Worm (Caenorhabditis elegans) whole organism, L4 larva: ENCODE results near the gene F55G1.7.
A peak's percentile ranks its signal among the peaks of the same experiment; 100 is the strongest.

Experiments used
- F10B5.3 ChIP-seq: sonication (generic microtip); optimal IDR thresholded peaks from 2 replicates; lab custom pipeline; 2016; ENCODE audit warnings: mild to moderate bottlenecking, missing genetic modification characterization, missing compliant biosample characterization
- F44E2.7 ChIP-seq: fragments of 200-800 bp; sonication (Bioruptor generic); IDR thresholded peaks from 2 replicates; pipeline ENCODE4 v2.1.2; 2022; ENCODE audit warnings: missing genetic modification characterization, missing compliant biosample characterization
- F49E8.2 ChIP-seq: sonication (generic microtip); optimal IDR thresholded peaks from 2 replicates; lab custom pipeline; 2016; ENCODE audit warnings: missing compliant biosample characterization, mild to moderate bottlenecking, missing genetic modification characterization, borderline replicate concordance
- R02D3.7 ChIP-seq: fragments of 150-350 bp; sonication (generic microtip); optimal IDR thresholded peaks from 3 replicates; lab custom pipeline; 2014; ENCODE audit warnings: missing biosample characterization, missing genetic modification characterization
- Y5F2A.4 ChIP-seq: fragments of 200-800 bp; sonication (Bioruptor generic); optimal IDR thresholded peaks from 2 replicates; lab custom pipeline; 2018; ENCODE audit warnings: mild to moderate bottlenecking, missing genetic modification characterization, missing compliant biosample characterization
- ZK546.5 ChIP-seq, 2 experiments: sonication (generic microtip); optimal IDR thresholded peaks; 2 replicates each; lab custom pipeline; 2017; ENCODE audit warnings: missing biosample characterization in 2 of 2, missing genetic modification characterization in 2 of 2
- aha-1 ChIP-seq: fragments of 150-350 bp; peaks from one replicate; lab custom pipeline; 2014; ENCODE audit warnings: missing biosample characterization, missing genetic modification characterization
- aly-2 ChIP-seq: sonication (generic microtip); optimal IDR thresholded peaks from 2 replicates; lab custom pipeline; 2018; ENCODE audit warnings: missing biosample characterization, missing genetic modification characterization
- ceh-20 ChIP-seq: fragments of 200-800 bp; sonication (Bioruptor generic); IDR thresholded peaks from 2 replicates; pipeline ENCODE4 v1.3.6; 2022; ENCODE audit warnings: missing genetic modification reagents, missing genetic modification characterization, missing compliant biosample characterization
- ceh-44 ChIP-seq: fragments of 200-800 bp; sonication (Bioruptor generic); IDR thresholded peaks from 2 replicates; pipeline ENCODE4 v1.3.6; 2022; ENCODE audit warnings: missing genetic modification reagents, missing genetic modification characterization, missing compliant biosample characterization
- ceh-62 ChIP-seq: sonication (generic microtip); optimal IDR thresholded peaks from 2 replicates; lab custom pipeline; 2017; ENCODE audit warnings: missing biosample characterization, missing genetic modification characterization
- ceh-82 ChIP-seq: sonication (generic microtip); optimal IDR thresholded peaks from 2 replicates; lab custom pipeline; 2017; ENCODE audit warnings: missing biosample characterization, missing genetic modification characterization
- ctbp-1 ChIP-seq: fragments of 200-800 bp; sonication (Bioruptor generic); IDR thresholded peaks from 2 replicates; pipeline ENCODE4 v1.3.6; 2022; ENCODE audit warnings: missing genetic modification reagents, missing genetic modification characterization, missing compliant biosample characterization
- daf-16 ChIP-seq, 3 experiments: sonication (generic microtip); optimal IDR thresholded peaks; 2 replicates each; lab custom pipeline; 2016 to 2017; ENCODE audit warnings: missing genetic modification characterization in 3 of 3, missing genetic modification reagents in 3 of 3, mild to moderate bottlenecking in 2 of 3, missing compliant biosample characterization in 2 of 3, missing biosample characterization in 1 of 3, moderate library complexity in 1 of 3
- daf-19 ChIP-seq: fragments of 200-800 bp; sonication (Bioruptor generic); conservative IDR thresholded peaks from 2 replicates; pipeline ENCODE4 v1.3.6; 2022; ENCODE audit warnings: missing genetic modification characterization, missing compliant biosample characterization
- daf-8 ChIP-seq: fragments of 200-800 bp; sonication (Bioruptor generic); IDR thresholded peaks from 2 replicates; pipeline ENCODE4 v1.3.6; 2022; ENCODE audit warnings: missing genetic modification characterization, missing compliant biosample characterization
- dmd-6 ChIP-seq: fragments of 200-800 bp; sonication (Bioruptor generic); IDR thresholded peaks from 2 replicates; pipeline ENCODE4 v1.3.6; 2022; ENCODE audit warnings: missing genetic modification reagents, missing genetic modification characterization, missing compliant biosample characterization
- dmd-8 ChIP-seq: fragments of 200-800 bp; sonication (Bioruptor generic); IDR thresholded peaks from 2 replicates; pipeline ENCODE4 v1.3.6; 2022; ENCODE audit warnings: missing genetic modification characterization, missing compliant biosample characterization
- dmd-9 ChIP-seq: fragments of 200-800 bp; sonication (Bioruptor generic); IDR thresholded peaks from 2 replicates; pipeline ENCODE4 v1.3.6; 2022; ENCODE audit warnings: missing genetic modification reagents, missing genetic modification characterization, missing compliant biosample characterization
- dve-1 ChIP-seq: sonication (generic microtip); optimal IDR thresholded peaks from 2 replicates; lab custom pipeline; 2017; ENCODE audit warnings: antibody characterized with exemption, mild to moderate bottlenecking, missing genetic modification characterization, missing compliant biosample characterization; ENCODE audit not compliant: insufficient read depth
- egl-27 ChIP-seq: sonication (generic microtip); optimal IDR thresholded peaks from 3 replicates; lab custom pipeline; 2017; ENCODE audit warnings: missing biosample characterization, missing genetic modification reagents, missing genetic modification characterization
- egl-43 ChIP-seq: fragments of 200-800 bp; sonication (Bioruptor generic); IDR thresholded peaks from 2 replicates; pipeline ENCODE4 v1.3.6; 2022; ENCODE audit warnings: missing genetic modification reagents, missing genetic modification characterization, missing compliant biosample characterization
- fos-1 ChIP-seq: fragments of 150-350 bp; optimal IDR thresholded peaks from 2 replicates; lab custom pipeline; 2014; ENCODE audit warnings: missing biosample characterization, missing genetic modification characterization
- lin-1 ChIP-seq: fragments of 200-800 bp; sonication (Bioruptor generic); IDR thresholded peaks from 2 replicates; pipeline ENCODE4 v1.3.6; 2022; ENCODE audit warnings: missing genetic modification reagents, missing genetic modification characterization, missing compliant biosample characterization
- lin-15B ChIP-seq: fragments of 150-350 bp; sonication (generic microtip); optimal IDR thresholded peaks from 3 replicates; lab custom pipeline; 2014; ENCODE audit warnings: missing biosample characterization, missing genetic modification characterization
- lin-29 ChIP-seq: fragments of 200-800 bp; sonication (Bioruptor generic); IDR thresholded peaks from 2 replicates; pipeline ENCODE4 v1.3.6; 2022; ENCODE audit warnings: missing genetic modification reagents, missing genetic modification characterization, missing compliant biosample characterization
- lin-39 ChIP-seq: fragments of 150-350 bp; optimal IDR thresholded peaks from 2 replicates; lab custom pipeline; 2014; ENCODE audit warnings: missing biosample characterization, missing genetic modification reagents, missing genetic modification characterization
- lir-3 ChIP-seq: sonication (generic microtip); optimal IDR thresholded peaks from 2 replicates; lab custom pipeline; 2016; ENCODE audit warnings: mild to moderate bottlenecking, missing genetic modification characterization, missing compliant biosample characterization
- mep-1 ChIP-seq: fragments of 150-350 bp; sonication (generic microtip); optimal IDR thresholded peaks from 3 replicates; lab custom pipeline; 2014; ENCODE audit warnings: missing biosample characterization, missing genetic modification characterization
- mes-2 ChIP-seq: sonication (generic microtip); optimal IDR thresholded peaks from 2 replicates; lab custom pipeline; 2016; ENCODE audit warnings: missing genotype, mild to moderate bottlenecking, missing genetic modification characterization, missing compliant biosample characterization; ENCODE audit not compliant: poor library complexity, severe bottlenecking
- mxl-3 ChIP-seq: fragments of 200-800 bp; sonication (Bioruptor generic); optimal IDR thresholded peaks from 2 replicates; lab custom pipeline; 2018; ENCODE audit warnings: mild to moderate bottlenecking, missing genetic modification characterization, missing compliant biosample characterization
- nhr-102 ChIP-seq: sonication (generic microtip); optimal IDR thresholded peaks from 2 replicates; lab custom pipeline; 2016; ENCODE audit warnings: mild to moderate bottlenecking, missing genetic modification characterization, moderate library complexity, missing compliant biosample characterization
- nhr-11 ChIP-seq: fragments of 150-350 bp; optimal IDR thresholded peaks from 2 replicates; lab custom pipeline; 2014; ENCODE audit warnings: missing biosample characterization, missing genetic modification characterization
- nhr-111 ChIP-seq: fragments of 200-800 bp; sonication (Bioruptor generic); optimal IDR thresholded peaks from 2 replicates; lab custom pipeline; 2018; ENCODE audit warnings: mild to moderate bottlenecking, missing genetic modification characterization, missing compliant biosample characterization
- nhr-237 ChIP-seq: sonication (generic microtip); optimal IDR thresholded peaks from 2 replicates; lab custom pipeline; 2017; ENCODE audit warnings: missing biosample characterization, missing genetic modification characterization
- nhr-42 ChIP-seq: fragments of 200-800 bp; sonication (Bioruptor generic); IDR thresholded peaks from 2 replicates; pipeline ENCODE4 v1.3.6; 2022; ENCODE audit warnings: missing genetic modification characterization, missing compliant biosample characterization
- nhr-76 ChIP-seq: fragments of 150-350 bp; optimal IDR thresholded peaks from 2 replicates; lab custom pipeline; 2014; ENCODE audit warnings: missing biosample characterization, missing genetic modification characterization
- nhr-77 ChIP-seq: fragments of 150-350 bp; optimal IDR thresholded peaks from 2 replicates; lab custom pipeline; 2014; ENCODE audit warnings: missing biosample characterization, missing genetic modification characterization
- pha-4 ChIP-seq, 2 experiments: fragments of 150-350 bp in 1 of 2; fragments of 200-800 bp in 1 of 2; sonication (Bioruptor generic) in 1 of 2; IDR thresholded peaks in 1 of 2; optimal IDR thresholded peaks in 1 of 2; 2 replicates each; pipeline versions ENCODE4 v1.3.6 to Lab custom; 2014 to 2022; ENCODE audit warnings: missing genetic modification characterization in 2 of 2, missing genetic modification reagents in 2 of 2, missing biosample characterization in 1 of 2, missing compliant biosample characterization in 1 of 2
- rbr-2 ChIP-seq: sonication (generic microtip); optimal IDR thresholded peaks from 2 replicates; lab custom pipeline; 2016; ENCODE audit warnings: missing genotype, missing genetic modification characterization, missing compliant biosample characterization
- sdz-12 ChIP-seq: fragments of 200-800 bp; sonication (Bioruptor generic); optimal IDR thresholded peaks from 2 replicates; lab custom pipeline; 2018; ENCODE audit warnings: mild to moderate bottlenecking, missing genetic modification characterization, missing compliant biosample characterization
- snpc-1.2 ChIP-seq: fragments of 200-800 bp; sonication (Bioruptor generic); IDR thresholded peaks from 2 replicates; pipeline ENCODE4 v1.3.6; 2022; ENCODE audit warnings: missing genetic modification reagents, missing genetic modification characterization, missing compliant biosample characterization
- snpc-4 ChIP-seq: fragments of 150-350 bp; optimal IDR thresholded peaks from 2 replicates; lab custom pipeline; 2014; ENCODE audit warnings: missing biosample characterization, missing genetic modification characterization
- spr-1 ChIP-seq: sonication (generic microtip); optimal IDR thresholded peaks from 2 replicates; lab custom pipeline; 2016; ENCODE audit warnings: mild to moderate bottlenecking, missing genetic modification characterization, missing compliant biosample characterization
- tag-97 ChIP-seq: fragments of 200-800 bp; sonication (Bioruptor generic); IDR thresholded peaks from 2 replicates; pipeline ENCODE4 v1.3.6; 2022; ENCODE audit warnings: missing genetic modification characterization, missing compliant biosample characterization
- unc-62 ChIP-seq, 3 experiments: fragments of 150-350 bp in 1 of 3; sonication (generic microtip); optimal IDR thresholded peaks in 2 of 3; peaks in 1 of 3; 1 replicate in 1 of 3; 2 replicates in 2 of 3; lab custom pipeline; 2014 to 2017; ENCODE audit warnings: missing biosample characterization in 3 of 3, missing genetic modification characterization in 3 of 3, missing genetic modification reagents in 3 of 3, missing genotype in 1 of 3
- vab-7 ChIP-seq: fragments of 200-800 bp; sonication (Bioruptor generic); IDR thresholded peaks from 2 replicates; pipeline ENCODE4 v1.3.6; 2022; ENCODE audit warnings: missing genetic modification reagents, missing genetic modification characterization, missing compliant biosample characterization
- zip-2 ChIP-seq: fragments of 150-350 bp; optimal IDR thresholded peaks from 2 replicates; lab custom pipeline; 2014; ENCODE audit warnings: missing biosample characterization, missing genetic modification characterization
- ztf-11 ChIP-seq: fragments of 150-350 bp; optimal IDR thresholded peaks from 2 replicates; lab custom pipeline; 2014; ENCODE audit warnings: missing biosample characterization, missing genetic modification characterization

Gene F55G1.7

ce11 chrIV:7507841-7508509 lies 38.3 kb upstream of the F55G1.7 start, which contains the start of the genes vdac-1 and R05G6.5 (continued):
- TF ChIP-seq snpc-4 (tag; lab: Kevin White, UChicago), result no peak
- TF ChIP-seq F44E2.7 (GFP tag; lab: Robert Waterston, UW), result 0 out of 2 replicates have a peak, but pooled peaks have one; percentile 21
- no peak for TF ChIP-seq Y5F2A.4
- TF ChIP-seq lin-1 (GFP tag; lab: Robert Waterston, UW), result peak; percentile 65; the same call in 1 of the 2 replicates
- no peak for TF ChIP-seq aly-2 (tag; lab: Kevin White, UChicago)
- TF ChIP-seq nhr-11 (tag; lab: Kevin White, UChicago), result peak; percentile 75
- TF ChIP-seq dmd-8 (GFP tag; lab: Robert Waterston, UW), result peak; percentile 73; the same call in 1 of the 2 replicates
- 0 out of 2 replicates have a peak, but pooled peaks have one; percentile 22 for TF ChIP-seq lin-29 (GFP tag; lab: Robert Waterston, UW)
- TF ChIP-seq pha-4 (GFP tag; IDR thresholded peaks at IDR 0.05; lab: Robert Waterston, UW), result peak; percentile 77
- TF ChIP-seq pha-4 (tag; optimal IDR thresholded peaks at IDR 0.05; lab: Kevin White, UChicago), result peak; percentile 38
- TF ChIP-seq ceh-82 (tag; lab: Kevin White, UChicago), result no peak
- no peak for TF ChIP-seq ceh-62 (tag; lab: Kevin White, UChicago)
- TF ChIP-seq ceh-20 (GFP tag; lab: Robert Waterston, UW), result peak; percentile 84
- TF ChIP-seq lin-15B (tag; lab: Kevin White, UChicago), result no peak
- no peak for TF ChIP-seq fos-1 (tag; lab: Kevin White, UChicago)
- peak; percentile 10 for TF ChIP-seq zip-2
- TF ChIP-seq nhr-77 (tag; lab: Kevin White, UChicago), result peak; percentile 90
- no peak for TF ChIP-seq lir-3 (tag; lab: Kevin White, UChicago)
- no peak for TF ChIP-seq nhr-237
- TF ChIP-seq spr-1 (tag; lab: Kevin White, UChicago), result peak; percentile 16
- no peak for TF ChIP-seq nhr-111 (GFP tag; lab: Kevin White, UChicago)
- no peak for TF ChIP-seq daf-19 (GFP tag; lab: Robert Waterston, UW)
- TF ChIP-seq rbr-2 (tag; lab: Kevin White, UChicago), result peak; percentile 72
- no peak for TF ChIP-seq unc-62 (GFP tag; optimal IDR thresholded peaks at IDR 0.05 in 1 of 2; lab: Kevin White, UChicago)
- TF ChIP-seq unc-62 (tag; optimal IDR thresholded peaks at IDR 0.05; lab: Kevin White, UChicago), result no peak
- TF ChIP-seq egl-43 (GFP tag; lab: Robert Waterston, UW), result no peak
- TF ChIP-seq egl-27, result no peak
- peak; percentile 82 for TF ChIP-seq mes-2 (tag; lab: Kevin White, UChicago)
- TF ChIP-seq vab-7 (GFP tag; lab: Robert Waterston, UW), result peak; percentile 57
- TF ChIP-seq nhr-76, result no peak
- TF ChIP-seq F49E8.2 (tag; lab: Kevin White, UChicago), result no peak
- TF ChIP-seq aha-1 (tag; lab: Kevin White, UChicago), result peak; percentile 83
- peak; percentile 63; the same call in 1 of the 2 replicates for TF ChIP-seq ctbp-1 (GFP tag; lab: Robert Waterston, UW)
- TF ChIP-seq dmd-6 (GFP tag; lab: Robert Waterston, UW), result peak; percentile 88
- no peak for TF ChIP-seq daf-8
- TF ChIP-seq mxl-3 (GFP tag; lab: Kevin White, UChicago), result peak; percentile 99
- TF ChIP-seq nhr-102, result peak; percentile 60
- TF ChIP-seq nhr-42 (GFP tag; lab: Robert Waterston, UW), result peak; percentile 71; the same call in 1 of the 2 replicates
- no peak for TF ChIP-seq ceh-44 (GFP tag; lab: Robert Waterston, UW)
- no peak for TF ChIP-seq snpc-1.2 (GFP tag; lab: Robert Waterston, UW)
- TF ChIP-seq daf-16 (GFP tag; optimal IDR thresholded peaks at IDR 0.05; lab: Kevin White, UChicago), result peak in 1 of 2 experiments; percentile 2
- TF ChIP-seq daf-16 (tag; optimal IDR thresholded peaks at IDR 0.05; lab: Kevin White, UChicago), result peak; percentile 73
- TF ChIP-seq sdz-12 (GFP tag; lab: Kevin White, UChicago), result no peak
- no peak for TF ChIP-seq ztf-11 (tag; lab: Kevin White, UChicago)
- TF ChIP-seq dve-1 (tag; lab: Kevin White, UChicago), result peak; percentile 90
- TF ChIP-seq F10B5.3 (tag; lab: Kevin White, UChicago), result no peak
- TF ChIP-seq ZK546.5 (tag; optimal IDR thresholded peaks at IDR 0.05; lab: Kevin White, UChicago), result no peak
- peak; percentile 91 for TF ChIP-seq mep-1
- TF ChIP-seq dmd-9, result no peak
- TF ChIP-seq lin-39 (tag; lab: Kevin White, UChicago), result no peak
- TF ChIP-seq tag-97 (GFP tag; lab: Robert Waterston, UW), result no peak
- no peak for TF ChIP-seq R02D3.7 (tag; lab: Kevin White, UChicago)
